Fruit fly (Drosophila melanogaster): ENCODE measurements around the gene CG43121.

DNA sequence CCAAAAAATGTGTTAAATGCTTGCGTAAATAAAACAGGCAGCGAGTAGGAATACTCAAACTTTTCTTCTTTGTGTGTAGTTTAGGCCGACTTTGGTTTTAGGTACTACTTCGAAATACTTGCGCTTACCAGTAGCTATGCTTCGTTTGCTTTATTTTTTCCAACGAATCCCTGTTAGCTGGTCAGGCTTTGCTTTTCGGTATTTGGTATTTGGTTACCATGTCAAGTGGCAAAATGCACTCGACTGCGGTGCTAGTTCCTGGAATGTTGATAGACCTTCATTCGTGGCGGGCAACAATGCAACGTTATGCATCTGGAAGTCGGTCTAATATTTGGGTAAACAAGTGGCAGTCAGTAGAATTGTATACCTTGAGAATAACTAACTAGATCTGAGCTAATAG lies 8.5 kb downstream of the CG43121 start:
- TF ChIP-seq pan (optimal IDR thresholded peaks at IDR 0.05) (no peak), Abd-B (GFP tag; optimal IDR thresholded peaks at IDR 0.05) (no peak), Rel (GFP tag; optimal IDR thresholded peaks at IDR 0.05) (no peak), Rel (tag; optimal IDR thresholded peaks at IDR 0.05) (no peak)
